Worm (Caenorhabditis elegans) whole organism, L1 larva: ENCODE measurements around the gene ZC239.13.
"Not testable (repeated sequence)": the region's sequence is repeated elsewhere in the genome, so short reads cannot be mapped to it uniquely, and the experiment has no call there.

ENCODE experiments used
- C34B4.2 ChIP-seq: sonication (generic microtip); optimal IDR thresholded peaks from 2 replicates; lab custom pipeline; 2017; ENCODE audit warnings: mild to moderate bottlenecking, missing genetic modification characterization, missing compliant biosample characterization
- F16B12.6 ChIP-seq: fragments of 150-350 bp; optimal IDR thresholded peaks from 2 replicates; lab custom pipeline; 2014; ENCODE audit warnings: missing biosample characterization, missing genetic modification characterization
- Y116A8C.19 ChIP-seq: sonication (generic microtip); optimal IDR thresholded peaks from 2 replicates; lab custom pipeline; 2016; ENCODE audit warnings: missing compliant biosample characterization, missing genetic modification characterization, borderline replicate concordance
- alr-1 ChIP-seq: fragments of 200-800 bp; sonication (Bioruptor generic); optimal IDR thresholded peaks from 2 replicates; lab custom pipeline; 2018; ENCODE audit warnings: borderline replicate concordance, mild to moderate bottlenecking, missing genetic modification characterization, missing compliant biosample characterization
- aly-2 ChIP-seq: fragments of 150-350 bp; optimal IDR thresholded peaks from 2 replicates; lab custom pipeline; 2014; ENCODE audit warnings: missing biosample characterization, missing genetic modification characterization
- blmp-1 ChIP-seq: fragments of 150-350 bp; optimal IDR thresholded peaks from 2 replicates; lab custom pipeline; 2014; ENCODE audit warnings: missing biosample characterization, missing genetic modification characterization
- dpl-1 ChIP-seq, 3 experiments: fragments of 150-350 bp in 2 of 3; sonication (generic microtip) in 1 of 3; optimal IDR thresholded peaks; 2 replicates each; lab custom pipeline; 2014 to 2017; ENCODE audit warnings: missing biosample characterization in 3 of 3, missing genetic modification characterization in 3 of 3, missing genetic modification reagents in 3 of 3
- dsc-1 ChIP-seq: sonication (generic microtip); optimal IDR thresholded peaks from 2 replicates; lab custom pipeline; 2016; ENCODE audit warnings: mild to moderate bottlenecking, missing genetic modification characterization, missing compliant biosample characterization
- egl-27 ChIP-seq, 2 experiments: fragments of 150-350 bp in 1 of 2; sonication (generic microtip); optimal IDR thresholded peaks; 3 replicates each; lab custom pipeline; 2017 to 2018; ENCODE audit warnings: missing biosample characterization in 2 of 2, missing genetic modification characterization in 2 of 2, missing genetic modification reagents in 2 of 2
- elt-2 ChIP-seq: sonication (generic microtip); optimal IDR thresholded peaks from 2 replicates; lab custom pipeline; 2016; ENCODE audit warnings: missing genetic modification characterization, mild to moderate bottlenecking, inconsistent platforms, missing compliant biosample characterization, missing genetic modification reagents
- elt-3 ChIP-seq, 6 experiments: fragments of 150-350 bp in 1 of 6; sonication (generic microtip); optimal IDR thresholded peaks; 2 replicates each; lab custom pipeline; 2017 to 2018; ENCODE audit warnings: missing biosample characterization in 6 of 6, missing genetic modification characterization in 6 of 6, inconsistent platforms in 1 of 6
- fkh-4 ChIP-seq: sonication (generic microtip); optimal IDR thresholded peaks from 2 replicates; lab custom pipeline; 2016; ENCODE audit warnings: missing compliant biosample characterization, missing genetic modification characterization, borderline replicate concordance
- fos-1 ChIP-seq: fragments of 150-350 bp; optimal IDR thresholded peaks from 2 replicates; lab custom pipeline; 2014; ENCODE audit warnings: missing biosample characterization, missing genetic modification characterization
- grh-1 ChIP-seq: fragments of 200-800 bp; sonication (Bioruptor generic); IDR thresholded peaks from 2 replicates; pipeline ENCODE4 v1.3.6; 2022; ENCODE audit warnings: missing genetic modification reagents, missing genetic modification characterization, missing compliant biosample characterization
- hlh-4 ChIP-seq: sonication (generic microtip); optimal IDR thresholded peaks from 2 replicates; lab custom pipeline; 2016; ENCODE audit warnings: mild to moderate bottlenecking, missing genetic modification characterization, missing compliant biosample characterization
- hpl-2 ChIP-seq: fragments of 150-350 bp; optimal IDR thresholded peaks from 2 replicates; lab custom pipeline; 2014; ENCODE audit warnings: missing biosample characterization, missing genetic modification reagents, missing genetic modification characterization
- irx-1 ChIP-seq: sonication (generic microtip); optimal IDR thresholded peaks from 2 replicates; lab custom pipeline; 2016; ENCODE audit warnings: missing genetic modification characterization, missing compliant biosample characterization
- isw-1 ChIP-seq: fragments of 200-800 bp; sonication (Bioruptor generic); IDR thresholded peaks from 2 replicates; pipeline ENCODE4 v1.3.6; 2022; ENCODE audit warnings: missing genetic modification characterization, missing compliant biosample characterization
- jun-1 ChIP-seq: fragments of 150-350 bp; optimal IDR thresholded peaks from 2 replicates; lab custom pipeline; 2014; ENCODE audit warnings: missing biosample characterization, missing genetic modification reagents, missing genetic modification characterization
- lin-35 ChIP-seq, 2 experiments: fragments of 150-350 bp; optimal IDR thresholded peaks; 2 replicates each; lab custom pipeline; 2014; ENCODE audit warnings: missing biosample characterization in 2 of 2, missing genetic modification characterization in 2 of 2, missing genetic modification reagents in 2 of 2
- lsy-2 ChIP-seq, 2 experiments: fragments of 150-350 bp; optimal IDR thresholded peaks; 2 replicates each; lab custom pipeline; 2014; ENCODE audit warnings: missing biosample characterization in 2 of 2, missing genetic modification characterization in 2 of 2
- mab-9 ChIP-seq: fragments of 200-800 bp; sonication (Bioruptor generic); IDR thresholded peaks from 2 replicates; pipeline ENCODE4 v1.3.6; 2022; ENCODE audit warnings: missing genetic modification reagents, missing genetic modification characterization, missing compliant biosample characterization
- mdl-1 ChIP-seq, 2 experiments: fragments of 150-350 bp; optimal IDR thresholded peaks; 2 replicates each; lab custom pipeline; 2014 to 2017; ENCODE audit warnings: missing biosample characterization in 2 of 2, missing genetic modification characterization in 2 of 2, inconsistent platforms in 1 of 2
- nhr-237 ChIP-seq: fragments of 150-350 bp; optimal IDR thresholded peaks from 2 replicates; lab custom pipeline; 2014; ENCODE audit warnings: missing biosample characterization, missing genetic modification characterization
- nhr-71 ChIP-seq: sonication (generic microtip); optimal IDR thresholded peaks from 2 replicates; lab custom pipeline; 2016; ENCODE audit warnings: mild to moderate bottlenecking, missing genetic modification characterization, moderate library complexity, missing compliant biosample characterization
- pax-3 ChIP-seq: fragments of 200-800 bp; sonication (Bioruptor generic); optimal IDR thresholded peaks from 2 replicates; lab custom pipeline; 2018; ENCODE audit warnings: mild to moderate bottlenecking, missing genetic modification characterization, moderate library complexity, missing compliant biosample characterization
- pqm-1 ChIP-seq: sonication (generic microtip); optimal IDR thresholded peaks from 3 replicates; lab custom pipeline; 2017; ENCODE audit warnings: missing biosample characterization, missing genetic modification characterization
- rnt-1 ChIP-seq: sonication (generic microtip); optimal IDR thresholded peaks from 2 replicates; lab custom pipeline; 2016; ENCODE audit warnings: mild to moderate bottlenecking, missing genetic modification characterization, moderate library complexity, missing compliant biosample characterization
- sptf-1 ChIP-seq: fragments of 150-350 bp; optimal IDR thresholded peaks from 2 replicates; lab custom pipeline; 2014; ENCODE audit warnings: missing biosample characterization, missing genetic modification characterization
- sup-37 ChIP-seq: fragments of 200-800 bp; sonication (Bioruptor generic); optimal IDR thresholded peaks from 2 replicates; lab custom pipeline; 2018; ENCODE audit warnings: mild to moderate bottlenecking, missing genetic modification characterization, missing compliant biosample characterization
- swsn-7 ChIP-seq: sonication (generic microtip); optimal IDR thresholded peaks from 2 replicates; lab custom pipeline; 2016; ENCODE audit warnings: missing genetic modification characterization, missing compliant biosample characterization
- unc-98 ChIP-seq: fragments of 200-800 bp; sonication (Bioruptor generic); IDR thresholded peaks from 2 replicates; pipeline ENCODE4 v1.3.6; 2022; ENCODE audit warnings: missing genetic modification characterization, missing compliant biosample characterization
- vab-15 ChIP-seq: sonication (generic microtip); optimal IDR thresholded peaks from 2 replicates; lab custom pipeline; 2017; ENCODE audit warnings: missing genotype, mild to moderate bottlenecking, missing genetic modification characterization, missing compliant biosample characterization

ZC239.13 gene

DNA sequence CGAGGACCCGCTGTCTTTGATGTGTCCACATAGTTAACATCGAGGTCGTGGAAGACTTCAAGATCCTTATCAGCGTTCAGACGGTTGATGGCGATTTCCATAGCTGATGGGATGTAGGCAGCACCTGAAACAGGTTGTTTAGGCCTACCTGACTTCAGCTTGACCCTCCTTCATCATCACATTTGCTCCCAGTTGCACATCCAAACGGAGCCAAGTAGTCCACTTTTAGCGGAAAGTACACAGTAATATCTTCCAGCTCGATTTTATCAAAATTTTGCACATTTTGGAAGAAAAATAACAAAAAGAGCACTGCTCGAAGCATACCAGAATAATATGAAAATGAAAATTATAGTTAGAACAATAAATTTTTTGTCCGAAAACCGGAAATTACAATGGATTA, 25.7 kb downstream of the ZC239.13 start, which contains the start of gene gcy-15 (continued):
- TF ChIP-seq alr-1 (no peak), fos-1 (tag; lab: Kevin White, UChicago) (no peak)

DNA sequence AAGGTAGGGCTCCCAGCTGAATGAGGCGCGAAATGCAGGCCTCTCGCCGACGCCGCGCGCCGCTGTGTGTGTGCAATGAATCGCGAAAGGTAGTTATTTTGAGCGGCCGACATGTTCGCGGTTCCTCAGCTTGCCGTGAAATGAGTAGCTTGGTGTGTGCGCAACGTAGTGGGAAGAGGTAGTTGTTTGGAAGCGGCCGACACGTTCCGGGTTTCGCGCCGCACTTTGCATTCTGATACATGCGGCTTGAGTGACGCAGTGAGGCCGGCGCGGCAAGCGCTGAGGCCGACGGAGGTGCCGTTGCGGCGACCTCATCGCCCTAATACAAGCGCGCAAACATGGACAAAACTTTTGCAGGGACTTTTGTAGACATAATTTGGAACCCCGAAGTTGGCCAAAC, 26.9 kb downstream of the ZC239.13 start:
- TF ChIP-seq isw-1 (GFP tag; lab: Robert Waterston, UW) (no peak), mab-9 (GFP tag; lab: Robert Waterston, UW) (no peak), jun-1 (tag; lab: Kevin White, UChicago) (no peak), hpl-2 (no peak), hlh-4 (tag; lab: Kevin White, UChicago) (no peak), blmp-1 (tag; lab: Kevin White, UChicago) (no peak), unc-98 (GFP tag; lab: Robert Waterston, UW) (no peak), sptf-1 (tag; lab: Kevin White, UChicago) (no peak)

- not testable (repeated sequence) for TF ChIP-seq dsc-1 (tag; lab: Kevin White, UChicago); dpl-1 (GFP tag; optimal IDR thresholded peaks at IDR 0.05; lab: Kevin White, UChicago); isw-1 (GFP tag; lab: Robert Waterston, UW)
- TF ChIP-seq, all 84 proteins: peak for 0; not testable (repeated sequence) for 84
These were observed 31.1 kb downstream of the ZC239.13 start, which contains the start of gene Y27F2A.9 for ce11 chrII:3191544-3191943. Y27F2A.9 (minus strand) TSS chrII:3191644.

DNA sequence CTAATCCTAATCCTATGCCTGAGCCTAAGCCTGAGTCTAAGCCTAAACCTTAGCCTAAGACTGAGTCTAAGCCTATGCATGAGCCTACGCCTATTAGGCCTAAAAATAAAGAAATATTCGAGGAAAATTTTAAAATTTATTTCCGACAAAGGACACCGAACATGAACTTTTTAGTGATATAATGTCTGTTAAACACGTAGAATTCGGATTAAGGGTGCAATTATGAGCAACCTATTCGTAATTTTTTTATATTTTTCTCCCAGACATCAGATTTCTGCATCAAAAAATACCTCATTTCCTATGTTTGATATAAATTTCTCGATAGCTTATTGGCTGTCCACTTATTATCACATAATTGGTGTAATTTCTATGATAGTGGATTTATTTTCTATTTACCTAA, 33.6 kb downstream of the ZC239.13 start, which contains the start of gene Y27F2A.11:
Gene Y27F2A.11 (plus strand): TSS at position 301 of the 400 bp plus-strand sequence.
- TF ChIP-seq F16B12.6 (tag; lab: Kevin White, UChicago); pqm-1 (tag; lab: Kevin White, UChicago); lsy-2 (tag; optimal IDR thresholded peaks at IDR 0.05; lab: Kevin White, UChicago): not testable (repeated sequence)

DNA sequence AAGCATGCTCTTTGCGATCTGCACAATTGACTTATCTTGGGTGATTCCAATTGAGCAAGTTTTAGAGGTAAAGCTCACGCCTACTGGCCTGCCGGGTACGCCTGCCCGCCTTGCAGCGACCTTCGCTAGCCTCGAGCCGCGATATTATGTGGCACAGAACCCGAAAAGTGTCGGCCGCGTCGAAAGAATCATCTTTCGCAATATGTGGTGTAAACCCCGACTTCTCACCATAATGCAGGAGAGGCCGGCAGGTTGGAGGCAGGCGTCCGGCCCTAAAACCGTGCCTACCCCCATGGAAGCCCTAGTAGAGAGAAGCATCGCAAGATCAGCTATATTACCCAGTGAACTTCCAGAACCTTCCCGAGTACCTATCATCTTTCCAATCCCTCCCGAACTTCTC, 36.8 kb downstream of the ZC239.13 start:
- no peak for TF ChIP-seq pqm-1 (tag; lab: Kevin White, UChicago)
- TF ChIP-seq grh-1 (GFP tag; lab: Robert Waterston, UW), result no peak
- no peak for TF ChIP-seq nhr-71 (tag; lab: Kevin White, UChicago)
- TF ChIP-seq irx-1, result no peak
- TF ChIP-seq sup-37 (GFP tag; lab: Kevin White, UChicago), result no peak
- no peak for TF ChIP-seq egl-27 (tag; optimal IDR thresholded peaks at IDR 0.05; lab: Kevin White, UChicago)
- TF ChIP-seq vab-15 (tag; lab: Kevin White, UChicago), result no peak
- no peak for TF ChIP-seq lin-35 (GFP tag; optimal IDR thresholded peaks at IDR 0.05; lab: Kevin White, UChicago)
- no peak for TF ChIP-seq aly-2
- TF ChIP-seq pax-3 (tag; lab: Kevin White, UChicago), result no peak
- TF ChIP-seq C34B4.2 (tag; lab: Kevin White, UChicago), result no peak
- TF ChIP-seq fkh-4 (tag; lab: Kevin White, UChicago), result no peak
- no peak for TF ChIP-seq rnt-1 (tag; lab: Kevin White, UChicago)
- TF ChIP-seq elt-3 (tag; optimal IDR thresholded peaks at IDR 0.05; lab: Kevin White, UChicago), result no peak
- no peak for TF ChIP-seq swsn-7 (tag; lab: Kevin White, UChicago)
- no peak for TF ChIP-seq nhr-237
- TF ChIP-seq, all 84 proteins: peak for 0

ce11 chrII:3184858-3185257, 37.8 kb downstream of the ZC239.13 start, which contains the start of gene sri-78:
sri-78 (plus strand) TSS chrII:3185158.
- not testable (repeated sequence) for TF ChIP-seq Y116A8C.19 (tag; lab: Kevin White, UChicago); mdl-1 (tag; optimal IDR thresholded peaks at IDR 0.05; lab: Kevin White, UChicago); elt-2 (tag; lab: Kevin White, UChicago)
